Fruit fly (Drosophila melanogaster): ENCODE measurements around the gene out.

dm6 chrX:19261528-19262102, 60.3 kb downstream of the out start, which contains the start of gene Vav:
- TF ChIP-seq CG31627 (GFP tag; optimal IDR thresholded peaks at IDR 0.05) (no peak), Gug (GFP tag; IDR thresholded peaks at IDR 0.05) (no peak)

All from whole organism, prepupa.